Worm (Caenorhabditis elegans): ENCODE measurements around the gene C26B9.5.

C26B9.5 gene

ce11 chrX:5329236-5329635 lies at the start of gene C26B9.5:
Gene C26B9.5, plus strand, starts transcription at chrX:5329479.
- TF ChIP-seq sptf-1 (tag; optimal IDR thresholded peaks at IDR 0.05) (no peak), pha-4 (tag; optimal IDR thresholded peaks at IDR 0.05) (no peak), blmp-1 (tag; optimal IDR thresholded peaks at IDR 0.05) (no peak), nhr-2 (tag; optimal IDR thresholded peaks at IDR 0.05) (no peak), lin-32 (GFP tag; optimal IDR thresholded peaks at IDR 0.05) (no peak)

ce11 chrX:5279674-5280073 lies 49.6 kb upstream of the C26B9.5 start, which contains the start of gene rga-8:
Gene rga-8, minus strand, starts transcription at chrX:5279774.
- no peak for TF ChIP-seq ceh-83 (GFP tag; optimal IDR thresholded peaks at IDR 0.05)
- no peak for TF ChIP-seq M03D4.4 (tag; optimal IDR thresholded peaks at IDR 0.05)
- no peak for TF ChIP-seq mep-1 (tag; optimal IDR thresholded peaks at IDR 0.05)
- no peak for TF ChIP-seq unc-120 (tag; optimal IDR thresholded peaks at IDR 0.05; ENCODE audit: poor library complexity, severe bottlenecking)
- TF ChIP-seq nhr-2 (tag; optimal IDR thresholded peaks at IDR 0.05) = no peak
- no peak for TF ChIP-seq nhr-28 (tag; optimal IDR thresholded peaks at IDR 0.05)
- no peak for TF ChIP-seq ces-1 (GFP tag; optimal IDR thresholded peaks at IDR 0.05)
- TF ChIP-seq ham-2 (GFP tag; optimal IDR thresholded peaks at IDR 0.05) = no peak
- TF ChIP-seq drap-1 (GFP tag; optimal IDR thresholded peaks at IDR 0.05) = no peak

- TF ChIP-seq ham-2 (GFP tag; optimal IDR thresholded peaks at IDR 0.05) = no peak
- TF ChIP-seq bed-3 (GFP tag; optimal IDR thresholded peaks at IDR 0.05) = no peak
- TF ChIP-seq elt-1 (tag; optimal IDR thresholded peaks at IDR 0.05; ENCODE audit: borderline replicate concordance, insufficient read depth) = no peak
- no peak for TF ChIP-seq tbx-8 (GFP tag; optimal IDR thresholded peaks at IDR 0.05)
- no peak for TF ChIP-seq pha-4 (tag; optimal IDR thresholded peaks at IDR 0.05)
- no peak for TF ChIP-seq ztf-11 (tag; optimal IDR thresholded peaks at IDR 0.05)
- no peak for TF ChIP-seq elt-3 (tag; optimal IDR thresholded peaks at IDR 0.05)
- TF ChIP-seq lin-13 (tag; optimal IDR thresholded peaks at IDR 0.05) = no peak
- no peak for TF ChIP-seq unc-39 (tag; optimal IDR thresholded peaks at IDR 0.05)
- no peak for TF ChIP-seq lsy-2 (tag; optimal IDR thresholded peaks at IDR 0.05)
- no peak for TF ChIP-seq hlh-1 (tag; optimal IDR thresholded peaks at IDR 0.05)
- TF ChIP-seq flh-1 (GFP tag; optimal IDR thresholded peaks at IDR 0.05) = no peak
- TF ChIP-seq nhr-237 (tag; optimal IDR thresholded peaks at IDR 0.05) = no peak
- TF ChIP-seq unc-120 (tag; optimal IDR thresholded peaks at IDR 0.05; ENCODE audit: poor library complexity, severe bottlenecking) = no peak
- no peak for TF ChIP-seq ces-1 (GFP tag; optimal IDR thresholded peaks at IDR 0.05)
- no peak for TF ChIP-seq nhr-12 (tag; optimal IDR thresholded peaks at IDR 0.05)
These were observed 45.7 kb upstream of the C26B9.5 start, which contains the start of gene vps-41 for ce11 chrX:5283531-5283930. Gene vps-41, plus strand, starts transcription at chrX:5283831.

- TF ChIP-seq M03D4.4 (tag; optimal IDR thresholded peaks at IDR 0.05) (no peak), unc-62 (GFP tag; optimal IDR thresholded peaks at IDR 0.05) (no peak), drap-1 (GFP tag; optimal IDR thresholded peaks at IDR 0.05) (no peak), bed-3 (GFP tag; optimal IDR thresholded peaks at IDR 0.05) (no peak), unc-120 (tag; optimal IDR thresholded peaks at IDR 0.05; ENCODE audit: poor library complexity, severe bottlenecking) (no peak), pha-4 (tag; optimal IDR thresholded peaks at IDR 0.05) (no peak), mls-2 (tag; optimal IDR thresholded peaks at IDR 0.05) (no peak), lin-13 (tag; optimal IDR thresholded peaks at IDR 0.05) (no peak), elt-3 (tag; optimal IDR thresholded peaks at IDR 0.05) (no peak), sem-2 (GFP tag; optimal IDR thresholded peaks at IDR 0.05) (no peak), blmp-1 (tag; optimal IDR thresholded peaks at IDR 0.05) (no peak), snpc-4 (tag; optimal IDR thresholded peaks at IDR 0.05) (no peak), ceh-83 (GFP tag; optimal IDR thresholded peaks at IDR 0.05) (no peak), ceh-43 (GFP tag; optimal IDR thresholded peaks at IDR 0.05) (no peak), mep-1 (tag; optimal IDR thresholded peaks at IDR 0.05) (no peak), zip-8 (tag; optimal IDR thresholded peaks at IDR 0.05) (no peak), ham-2 (GFP tag; optimal IDR thresholded peaks at IDR 0.05) (no peak), sptf-1 (tag; optimal IDR thresholded peaks at IDR 0.05) (no peak), nhr-76 (tag; optimal IDR thresholded peaks at IDR 0.05) (no peak)
These were observed 40.2 kb upstream of the C26B9.5 start for ce11 chrX:5289106-5289505.

- TF ChIP-seq nhr-76 (tag; optimal IDR thresholded peaks at IDR 0.05) = no peak
- TF ChIP-seq ztf-11 (tag; optimal IDR thresholded peaks at IDR 0.05) = no peak
- no peak for TF ChIP-seq nhr-2 (tag; optimal IDR thresholded peaks at IDR 0.05)
- no peak for TF ChIP-seq nhr-12 (tag; optimal IDR thresholded peaks at IDR 0.05)
- no peak for TF ChIP-seq lin-13 (tag; optimal IDR thresholded peaks at IDR 0.05)
- no peak for TF ChIP-seq ces-1 (GFP tag; optimal IDR thresholded peaks at IDR 0.05)
- no peak for TF ChIP-seq cnd-1 (tag; optimal IDR thresholded peaks at IDR 0.05)
- TF ChIP-seq ham-2 (GFP tag; optimal IDR thresholded peaks at IDR 0.05) = no peak
- no peak for TF ChIP-seq unc-120 (tag; optimal IDR thresholded peaks at IDR 0.05; ENCODE audit: poor library complexity, severe bottlenecking)
- TF ChIP-seq bed-3 (GFP tag; optimal IDR thresholded peaks at IDR 0.05) = no peak
- no peak for TF ChIP-seq elt-3 (tag; optimal IDR thresholded peaks at IDR 0.05)
- TF ChIP-seq nhr-28 (tag; optimal IDR thresholded peaks at IDR 0.05) = no peak
- no peak for TF ChIP-seq blmp-1 (tag; optimal IDR thresholded peaks at IDR 0.05)
- no peak for TF ChIP-seq M03D4.4 (tag; optimal IDR thresholded peaks at IDR 0.05)
- TF ChIP-seq pha-4 (tag; optimal IDR thresholded peaks at IDR 0.05) = no peak
These were observed 35.4 kb upstream of the C26B9.5 start for ce11 chrX:5293862-5294261.
